Worm (Caenorhabditis elegans) whole organism, L4/young adult: Measurements from ENCODE around the gene F44E5.1.
A peak's percentile ranks its signal among the peaks of the same experiment; 100 is the strongest.

Experiments used
- W03F9.2 ChIP-seq: fragments of 150-350 bp; optimal IDR thresholded peaks from 2 replicates; lab custom pipeline; 2014; ENCODE audit warnings: missing biosample characterization, missing genetic modification characterization
- dao-5 ChIP-seq: sonication (generic microtip); optimal IDR thresholded peaks from 2 replicates; lab custom pipeline; 2016; ENCODE audit warnings: missing genotype, missing genetic modification characterization, moderate library complexity, missing compliant biosample characterization
- him-1 ChIP-seq: sonication (generic microtip); optimal IDR thresholded peaks from 2 replicates; lab custom pipeline; 2016; ENCODE audit warnings: missing genotype, missing genetic modification reagents, missing genetic modification characterization, missing compliant biosample characterization

F44E5.1 gene

DNA sequence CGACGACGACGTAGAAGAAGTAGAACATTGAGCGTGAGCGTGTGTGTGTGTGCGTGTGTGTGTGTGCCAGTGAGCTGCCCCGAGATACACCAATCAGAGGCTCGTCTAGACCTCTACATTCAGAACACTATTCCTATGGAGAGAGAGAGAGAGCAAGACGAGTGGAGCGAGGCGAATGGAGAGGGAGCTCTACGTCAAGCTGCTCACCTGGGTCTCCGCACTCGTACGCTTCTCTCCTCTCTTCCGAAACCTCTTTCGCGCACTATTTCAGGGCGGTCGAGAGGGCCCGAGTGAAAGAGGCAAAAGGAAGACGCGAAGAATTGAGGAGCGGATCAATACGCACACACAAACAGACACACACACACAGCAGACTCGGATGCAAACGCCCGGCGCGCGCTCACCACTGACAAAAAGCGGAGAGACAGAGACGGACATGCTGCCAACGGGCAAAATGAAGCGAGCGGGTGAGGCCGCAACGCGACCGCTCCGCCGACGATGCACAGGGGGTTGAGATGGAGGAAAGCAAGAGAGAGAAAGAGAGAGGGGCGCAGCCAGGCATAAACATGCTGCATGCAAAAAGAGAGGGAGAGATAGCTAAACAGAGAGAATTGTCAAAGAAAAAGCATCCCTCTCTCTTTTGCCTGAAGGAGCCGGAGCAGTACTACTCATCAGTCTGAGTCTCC lies 24.7 kb downstream of the F44E5.1 start:
- peak; percentile 93 for TF ChIP-seq him-1 (tag; lab: Kevin White, UChicago)
- peak; percentile 82 for TF ChIP-seq dao-5 (tag; lab: Kevin White, UChicago)
- TF ChIP-seq W03F9.2 (tag; lab: Kevin White, UChicago) = peak; percentile 17

ce11 chrII:11748494-11748893 lies 25.9 kb downstream of the F44E5.1 start, which contains the start of the genes F44E5.17 and gpb-1:
Gene F44E5.17, minus strand, starts transcription at chrII:11748594.
Gene gpb-1, minus strand, starts transcription at chrII:11748611.
- TF ChIP-seq him-1 (tag; lab: Kevin White, UChicago) = no peak

DNA sequence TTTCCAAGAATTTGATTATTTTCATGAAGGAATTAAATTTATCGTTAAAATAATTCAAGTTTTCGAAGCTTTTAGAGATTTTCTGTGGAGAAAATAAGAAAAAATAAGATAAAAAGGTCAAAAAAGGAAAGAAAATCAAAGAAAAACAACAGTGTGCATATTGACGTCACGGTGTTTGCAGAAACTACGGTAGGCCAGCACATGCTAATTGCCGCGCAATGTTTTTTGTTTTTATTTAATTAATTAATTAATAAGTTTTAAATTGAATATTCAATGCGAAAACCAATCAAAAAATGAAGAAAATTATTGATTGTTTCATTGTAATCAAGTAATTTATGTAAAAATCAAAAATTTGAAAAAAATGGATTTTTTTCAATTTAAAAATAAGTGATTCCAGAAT lies 26.5 kb downstream of the F44E5.1 start:
- no peak for TF ChIP-seq W03F9.2 (tag; lab: Kevin White, UChicago)
- TF ChIP-seq dao-5 (tag; lab: Kevin White, UChicago) = no peak
- no peak for TF ChIP-seq him-1 (tag; lab: Kevin White, UChicago)

ce11 chrII:11746782-11747288 lies 27.5 kb downstream of the F44E5.1 start:
- peak; percentile 91 for TF ChIP-seq him-1 (tag; lab: Kevin White, UChicago)
- TF ChIP-seq W03F9.2 (tag; lab: Kevin White, UChicago) = no peak

ce11 chrII:11742320-11742719 lies 32.0 kb downstream of the F44E5.1 start:
- TF ChIP-seq him-1 (tag; lab: Kevin White, UChicago) (no peak), dao-5 (tag; lab: Kevin White, UChicago) (no peak), W03F9.2 (tag; lab: Kevin White, UChicago) (no peak)

- no peak for TF ChIP-seq W03F9.2 (tag; lab: Kevin White, UChicago)
- no peak for TF ChIP-seq dao-5 (tag; lab: Kevin White, UChicago)
- TF ChIP-seq him-1 (tag; lab: Kevin White, UChicago) = no peak
Observed at ce11 chrII:11739199-11739598, 35.2 kb downstream of the F44E5.1 start, which contains the start of gene ctsa-1.2. Gene ctsa-1.2, plus strand, starts transcription at chrII:11739358.

ce11 chrII:11737347-11737746 lies 37.0 kb downstream of the F44E5.1 start:
- TF ChIP-seq W03F9.2 (tag; lab: Kevin White, UChicago) (no peak), dao-5 (tag; lab: Kevin White, UChicago) (no peak), him-1 (tag; lab: Kevin White, UChicago) (no peak)

DNA sequence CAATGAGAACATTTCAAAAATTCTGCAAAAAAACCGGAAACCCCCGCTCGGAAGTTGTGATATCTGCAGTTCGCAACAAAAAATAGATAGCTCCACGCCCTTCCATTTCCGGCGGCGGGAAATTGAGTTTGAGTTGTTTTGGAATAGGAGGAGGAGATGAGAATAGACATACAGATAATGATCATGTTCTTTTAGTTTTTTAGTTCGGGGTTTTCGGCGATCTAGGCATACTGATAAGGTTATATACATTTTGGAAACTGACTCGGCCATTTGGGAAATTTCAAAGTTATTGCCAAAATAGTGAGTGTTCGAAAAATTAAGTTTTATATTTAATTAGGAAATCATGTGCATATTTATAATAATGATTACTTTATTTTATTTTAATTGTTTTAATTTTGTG lies 40.5 kb downstream of the F44E5.1 start:
- TF ChIP-seq him-1 (tag; lab: Kevin White, UChicago) (no peak), W03F9.2 (tag; lab: Kevin White, UChicago) (no peak), dao-5 (tag; lab: Kevin White, UChicago) (no peak)

DNA sequence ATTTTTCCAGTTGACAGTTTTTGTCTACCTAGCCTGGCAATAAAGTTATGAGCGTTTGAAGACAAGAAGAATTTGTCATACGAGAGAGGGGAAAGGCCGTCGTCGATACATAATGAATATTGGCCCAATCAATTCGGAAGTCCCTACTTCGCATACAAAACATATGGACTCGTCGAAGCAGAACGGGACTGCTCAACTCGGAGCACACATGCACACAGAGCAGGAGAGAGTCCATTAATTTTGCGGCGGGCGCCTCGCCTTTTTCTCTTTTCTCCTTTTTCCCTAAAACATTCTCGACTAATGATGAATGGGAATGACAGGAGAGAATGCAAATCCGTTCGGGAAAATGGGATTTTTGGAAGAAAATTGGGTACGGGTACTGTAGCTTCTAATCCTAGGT lies 41.8 kb downstream of the F44E5.1 start, which contains the start of gene F13D12.8:
F13D12.8 (minus strand) TSS at position 82 of the 400 bp plus-strand sequence.
- TF ChIP-seq him-1 (tag; lab: Kevin White, UChicago) = no peak
- no peak for TF ChIP-seq W03F9.2 (tag; lab: Kevin White, UChicago)
- TF ChIP-seq dao-5 (tag; lab: Kevin White, UChicago) = no peak

DNA sequence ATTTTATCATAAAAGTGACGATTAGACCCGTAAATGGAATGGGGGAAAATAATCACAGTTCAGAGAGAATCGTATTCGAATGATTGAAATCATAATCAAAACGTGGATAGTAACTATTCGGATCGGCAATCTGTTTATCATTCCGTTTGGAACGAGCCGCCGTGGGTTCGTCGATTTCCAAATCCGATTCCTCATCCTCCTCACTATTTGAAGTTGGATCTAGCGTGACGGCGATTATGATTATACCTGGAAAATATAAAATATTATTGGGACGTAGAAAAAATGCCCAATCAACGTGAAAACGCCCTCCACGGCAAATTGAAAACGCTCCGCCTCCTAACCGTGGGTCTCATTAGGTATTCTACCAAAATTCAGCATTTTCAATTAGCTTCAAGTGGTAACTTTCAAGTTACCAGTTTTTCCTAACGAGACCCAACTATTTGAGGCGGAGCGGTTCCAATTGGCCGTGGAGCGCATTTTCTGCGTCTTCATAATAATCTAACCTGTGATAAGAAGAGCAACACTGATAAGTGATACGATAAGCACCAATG lies 43.1 kb downstream of the F44E5.1 start:
- no peak for TF ChIP-seq dao-5 (tag; lab: Kevin White, UChicago)
- no peak for TF ChIP-seq W03F9.2 (tag; lab: Kevin White, UChicago)
- no peak for TF ChIP-seq him-1 (tag; lab: Kevin White, UChicago)

- TF ChIP-seq dao-5 (tag; lab: Kevin White, UChicago) (no peak), W03F9.2 (tag; lab: Kevin White, UChicago) (no peak), him-1 (tag; lab: Kevin White, UChicago) (no peak)
Observed at ce11 chrII:11729757-11730535, 44.4 kb downstream of the F44E5.1 start.

DNA sequence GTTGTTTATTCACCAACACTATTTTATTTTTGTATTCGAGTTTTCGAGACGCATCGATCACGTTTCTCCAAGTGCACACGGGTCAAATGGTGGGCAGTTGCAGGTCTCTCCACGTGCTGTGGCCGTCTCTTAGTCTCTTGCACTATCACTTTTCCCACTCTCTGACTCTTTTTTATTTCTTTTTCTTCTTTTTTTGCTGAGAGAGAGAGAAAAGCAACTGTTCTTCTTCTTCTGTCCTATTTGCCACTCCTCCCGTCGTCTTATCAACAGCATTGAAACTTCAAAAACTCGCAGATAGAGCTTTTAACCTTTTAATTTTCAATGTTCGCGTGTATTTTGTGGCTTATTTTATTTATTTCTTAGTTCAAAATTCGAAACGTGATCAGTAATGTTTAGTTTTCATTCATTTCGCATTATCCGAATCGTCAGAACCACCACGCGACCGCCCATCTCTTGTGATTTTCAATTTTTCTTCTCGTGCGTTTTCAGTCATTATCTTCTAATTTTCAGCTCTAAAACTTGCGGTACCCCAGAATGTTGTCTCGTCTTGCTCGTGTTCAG lies 45.7 kb downstream of the F44E5.1 start, which contains the start of gene alh-8:
alh-8 (plus strand) TSS at position 511 of the 561 bp plus-strand sequence.
- no peak for TF ChIP-seq him-1 (tag; lab: Kevin White, UChicago)
- TF ChIP-seq W03F9.2 (tag; lab: Kevin White, UChicago) = no peak
- no peak for TF ChIP-seq dao-5 (tag; lab: Kevin White, UChicago)

DNA sequence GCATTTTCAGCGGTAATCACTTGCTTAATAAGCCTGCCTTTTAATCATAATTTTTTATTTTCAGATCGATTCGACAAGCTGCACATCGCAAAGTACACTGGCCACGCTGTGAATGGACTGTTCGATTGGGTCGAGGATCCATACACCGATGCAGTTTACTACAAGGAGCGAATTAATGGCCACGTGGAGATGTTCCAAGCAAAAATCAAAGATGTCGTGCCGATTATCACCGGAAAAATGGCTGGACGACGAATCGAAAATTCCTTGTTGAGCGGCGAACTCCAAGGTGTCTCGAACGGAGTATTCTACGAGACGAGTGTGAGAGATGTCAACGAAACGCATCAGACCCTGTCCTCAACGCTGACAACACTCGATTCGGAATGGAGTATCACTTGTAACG lies 46.9 kb downstream of the F44E5.1 start:
- TF ChIP-seq W03F9.2 (tag; lab: Kevin White, UChicago) (no peak), him-1 (tag; lab: Kevin White, UChicago) (no peak), dao-5 (tag; lab: Kevin White, UChicago) (no peak)
